Worm (Caenorhabditis elegans): ENCODE measurements around the gene R52.4.

- TF ChIP-seq snpc-4 (GFP tag; optimal IDR thresholded peaks at IDR 0.05) (no peak), snpc-4 (tag; optimal IDR thresholded peaks at IDR 0.05) (no peak), unc-62 (GFP tag; optimal IDR thresholded peaks at IDR 0.05) (no peak), ekl-4 (GFP tag; IDR thresholded peaks at IDR 0.05) (no peak), ztf-18 (tag; optimal IDR thresholded peaks at IDR 0.05) (no peak), fkh-3 (tag; optimal IDR thresholded peaks at IDR 0.05) (no peak), snpc-1.3 (tag; optimal IDR thresholded peaks at IDR 0.05; ENCODE audit: insufficient read depth) (no peak), F23B12.7 (tag; optimal IDR thresholded peaks at IDR 0.05; ENCODE audit: insufficient read depth) (no peak), pha-4 (tag; optimal IDR thresholded peaks at IDR 0.05) (no peak), tbx-9 (tag; optimal IDR thresholded peaks at IDR 0.05; ENCODE audit: borderline replicate concordance) (no peak), nhr-80 (tag; optimal IDR thresholded peaks at IDR 0.05) (no peak), B0035.1 (tag; optimal IDR thresholded peaks at IDR 0.05) (no peak), die-1 (tag; optimal IDR thresholded peaks at IDR 0.05) (no peak), ama-1 (optimal IDR thresholded peaks at IDR 0.05) (no peak), ama-1 (GFP tag; optimal IDR thresholded peaks at IDR 0.05) (no peak), egrh-3 (GFP tag; IDR thresholded peaks at IDR 0.05) (no peak)
These were observed at the start of gene R52.4 for ce11 chrII:2108295-2108694.

Data from whole organism, young adult.